Fruit fly (Drosophila melanogaster): ENCODE measurements around the gene CG42816.

dm6 chr3L:17841085-17841606 lies 43.8 kb upstream of the CG42816 start, which contains the start of gene CG5577:
- no peak for TF ChIP-seq pb (GFP tag; optimal IDR thresholded peaks at IDR 0.05)
- TF ChIP-seq HLHmδ (GFP tag; optimal IDR thresholded peaks at IDR 0.05): no peak
- TF ChIP-seq Aef1 (GFP tag; IDR thresholded peaks at IDR 0.05): no peak
- TF ChIP-seq CG3407 (GFP tag; optimal IDR thresholded peaks at IDR 0.05): no peak
- no peak for TF ChIP-seq CG8478 (optimal IDR thresholded peaks at IDR 0.05)
- peak; percentile 15; the same call in 1 of the 2 replicates for TF ChIP-seq lmd (GFP tag; IDR thresholded peaks at IDR 0.05)
- TF ChIP-seq ro (GFP tag; IDR thresholded peaks at IDR 0.05): no peak
- TF ChIP-seq CG32767 (GFP tag; IDR thresholded peaks at IDR 0.05): no peak
- TF ChIP-seq MTF-1 (GFP tag; optimal IDR thresholded peaks at IDR 0.05; ENCODE audit: borderline replicate concordance): no peak
- TF ChIP-seq twi (tag; optimal IDR thresholded peaks at IDR 0.05): no peak

Measured in whole organism, embryonic.